Worm (Caenorhabditis elegans) whole organism, L4/young adult: ENCODE results near the gene fbxa-126.

Experiments
- W03F9.2 ChIP-seq: fragments of 150-350 bp; optimal IDR thresholded peaks from 2 replicates; lab custom pipeline; 2014; ENCODE audit warnings: missing biosample characterization, missing genetic modification characterization
- dao-5 ChIP-seq: sonication (generic microtip); optimal IDR thresholded peaks from 2 replicates; lab custom pipeline; 2016; ENCODE audit warnings: missing genotype, missing genetic modification characterization, moderate library complexity, missing compliant biosample characterization
- him-1 ChIP-seq: sonication (generic microtip); optimal IDR thresholded peaks from 2 replicates; lab custom pipeline; 2016; ENCODE audit warnings: missing genotype, missing genetic modification reagents, missing genetic modification characterization, missing compliant biosample characterization

DNA sequence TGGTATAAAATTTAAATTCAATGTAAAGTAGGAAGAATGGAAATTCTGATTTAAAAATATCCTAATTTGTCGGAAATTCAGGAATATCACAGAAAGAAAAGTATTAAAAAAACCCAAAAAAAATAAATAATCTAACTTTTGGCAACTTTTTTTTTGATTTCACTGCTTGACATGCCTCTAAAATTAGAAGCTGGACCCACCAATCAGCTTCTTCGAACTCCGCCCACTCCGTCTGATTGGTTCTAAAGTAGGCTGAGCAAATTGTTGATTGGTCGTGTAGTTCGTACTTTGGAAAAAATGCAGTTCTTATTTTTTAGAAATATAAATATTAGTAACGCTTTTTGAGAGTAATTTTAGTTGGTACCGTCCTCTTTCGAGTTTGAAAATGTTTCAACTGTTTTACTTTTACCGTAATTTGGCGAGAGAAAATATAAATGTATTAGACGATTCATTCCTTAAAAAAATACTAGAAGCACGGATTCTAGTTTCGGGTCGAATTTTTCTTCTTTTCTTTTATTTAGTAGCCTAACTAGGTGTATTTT, 44.4 kb upstream of the fbxa-126 start:
- TF ChIP-seq him-1 (tag; lab: Kevin White, UChicago) (no peak), W03F9.2 (tag; lab: Kevin White, UChicago) (no peak), dao-5 (tag; lab: Kevin White, UChicago) (no peak)
